Worm (Caenorhabditis elegans) whole organism, L1 larva: Measurements from ENCODE around the gene lron-13.

Experiments used
- aly-2 ChIP-seq: fragments of 150-350 bp; optimal IDR thresholded peaks from 2 replicates; lab custom pipeline; 2014; ENCODE audit warnings: missing biosample characterization, missing genetic modification characterization
- ama-1 ChIP-seq: fragments of 150-350 bp; optimal IDR thresholded peaks from 2 replicates; lab custom pipeline; 2014
- egl-27 ChIP-seq, 2 experiments: fragments of 150-350 bp in 1 of 2; sonication (generic microtip); optimal IDR thresholded peaks; 3 replicates each; lab custom pipeline; 2017 to 2018; ENCODE audit warnings: missing biosample characterization in 2 of 2, missing genetic modification characterization in 2 of 2, missing genetic modification reagents in 2 of 2
- fkh-8 ChIP-seq: sonication (generic microtip); optimal IDR thresholded peaks from 2 replicates; lab custom pipeline; 2016; ENCODE audit warnings: mild to moderate bottlenecking, missing genetic modification characterization, missing compliant biosample characterization
- lsy-2 ChIP-seq, 2 experiments: fragments of 150-350 bp; optimal IDR thresholded peaks; 2 replicates each; lab custom pipeline; 2014; ENCODE audit warnings: missing biosample characterization in 2 of 2, missing genetic modification characterization in 2 of 2
- nhr-28 ChIP-seq: fragments of 150-350 bp; optimal IDR thresholded peaks from 2 replicates; lab custom pipeline; 2014; ENCODE audit warnings: missing biosample characterization, missing genetic modification characterization
- nhr-90 ChIP-seq: sonication (generic microtip); optimal IDR thresholded peaks from 2 replicates; lab custom pipeline; 2016; ENCODE audit warnings: mild to moderate bottlenecking, missing genetic modification characterization, missing compliant biosample characterization; ENCODE audit not compliant: poor library complexity
- unc-62 ChIP-seq: fragments of 150-350 bp; optimal IDR thresholded peaks from 2 replicates; lab custom pipeline; 2014; ENCODE audit warnings: missing biosample characterization, missing genetic modification reagents, missing genetic modification characterization
- vab-15 ChIP-seq: sonication (generic microtip); optimal IDR thresholded peaks from 2 replicates; lab custom pipeline; 2017; ENCODE audit warnings: missing genotype, mild to moderate bottlenecking, missing genetic modification characterization, missing compliant biosample characterization
- ztf-11 ChIP-seq, 2 experiments: sonication (generic microtip); optimal IDR thresholded peaks; 2 replicates each; lab custom pipeline; 2016 to 2017; ENCODE audit warnings: missing genetic modification characterization in 2 of 2, missing biosample characterization in 1 of 2, missing compliant biosample characterization in 1 of 2

- TF ChIP-seq aly-2 (no peak), nhr-28 (no peak), egl-27 (tag; optimal IDR thresholded peaks at IDR 0.05; lab: Kevin White, UChicago) (no peak), ztf-11 (tag; optimal IDR thresholded peaks at IDR 0.05; lab: Kevin White, UChicago) (no peak), vab-15 (tag; lab: Kevin White, UChicago) (no peak), fkh-8 (tag; lab: Kevin White, UChicago) (peak; percentile 24), ama-1 (lab: Kevin White, UChicago) (no peak), unc-62 (no peak), lsy-2 (tag; optimal IDR thresholded peaks at IDR 0.05; lab: Kevin White, UChicago) (peak in 1 of 2 experiments; percentile 20), nhr-90 (no peak)
Observed at ce11 chrIII:13564929-13565328, 37.7 kb downstream of the lron-13 start, which contains the start of gene aldo-1.
